Worm (Caenorhabditis elegans) whole organism, mixed stage, embryonic: ENCODE results near the gene F17A2.13.

ENCODE experiments used
- M03D4.4 ChIP-seq: sonication (generic microtip); optimal IDR thresholded peaks from 2 replicates; lab custom pipeline; 2017; ENCODE audit warnings: mild to moderate bottlenecking, missing genetic modification characterization, missing compliant biosample characterization
- bed-3 ChIP-seq: fragments of 200-800 bp; sonication (Bioruptor generic); optimal IDR thresholded peaks from 3 replicates; lab custom pipeline; 2018; ENCODE audit warnings: mild to moderate bottlenecking, missing genetic modification characterization, moderate library complexity, missing compliant biosample characterization
- blmp-1 ChIP-seq: fragments of 150-350 bp; optimal IDR thresholded peaks from 2 replicates; lab custom pipeline; 2014; ENCODE audit warnings: missing biosample characterization, missing genetic modification characterization
- ceh-39 ChIP-seq: fragments of 150-350 bp; optimal IDR thresholded peaks from 2 replicates; lab custom pipeline; 2014; ENCODE audit warnings: missing biosample characterization, missing genetic modification characterization
- ceh-43 ChIP-seq: fragments of 200-800 bp; sonication (Bioruptor generic); optimal IDR thresholded peaks from 2 replicates; lab custom pipeline; 2018; ENCODE audit warnings: mild to moderate bottlenecking, missing genetic modification characterization, moderate library complexity, missing compliant biosample characterization
- ces-1 ChIP-seq: fragments of 150-350 bp; optimal IDR thresholded peaks from 2 replicates; lab custom pipeline; 2014; ENCODE audit warnings: missing biosample characterization, missing genetic modification reagents, missing genetic modification characterization
- cnd-1 ChIP-seq: fragments of 200-800 bp; sonication (Bioruptor generic); optimal IDR thresholded peaks from 2 replicates; lab custom pipeline; 2018; ENCODE audit warnings: mild to moderate bottlenecking, missing genetic modification characterization, missing compliant biosample characterization
- drap-1 ChIP-seq: fragments of 200-800 bp; sonication (Bioruptor generic); optimal IDR thresholded peaks from 3 replicates; lab custom pipeline; 2018; ENCODE audit warnings: mild to moderate bottlenecking, missing genetic modification characterization, missing compliant biosample characterization
- elt-1 ChIP-seq: sonication (generic microtip); optimal IDR thresholded peaks from 2 replicates; lab custom pipeline; 2017; ENCODE audit warnings: missing genetic modification characterization, mild to moderate bottlenecking, missing compliant biosample characterization, antibody characterized with exemption, moderate library complexity, borderline replicate concordance; ENCODE audit not compliant: insufficient read depth
- flh-1 ChIP-seq: fragments of 200-800 bp; sonication (Bioruptor generic); optimal IDR thresholded peaks from 2 replicates; lab custom pipeline; 2018; ENCODE audit warnings: mild to moderate bottlenecking, missing genetic modification characterization, moderate library complexity, missing compliant biosample characterization
- ham-2 ChIP-seq: fragments of 200-800 bp; sonication (Bioruptor generic); optimal IDR thresholded peaks from 2 replicates; lab custom pipeline; 2018; ENCODE audit warnings: mild to moderate bottlenecking, missing genetic modification characterization, missing compliant biosample characterization
- hlh-1 ChIP-seq: fragments of 150-350 bp; optimal IDR thresholded peaks from 2 replicates; lab custom pipeline; 2014; ENCODE audit warnings: missing biosample characterization, missing genetic modification reagents, missing genetic modification characterization
- lin-13 ChIP-seq: fragments of 150-350 bp; optimal IDR thresholded peaks from 2 replicates; lab custom pipeline; 2014; ENCODE audit warnings: missing biosample characterization, missing genetic modification characterization
- lsy-2 ChIP-seq: fragments of 150-350 bp; optimal IDR thresholded peaks from 2 replicates; lab custom pipeline; 2014; ENCODE audit warnings: missing biosample characterization, missing genetic modification characterization
- mab-5 ChIP-seq: fragments of 150-350 bp; optimal IDR thresholded peaks from 2 replicates; lab custom pipeline; 2014; ENCODE audit warnings: missing biosample characterization, missing genetic modification characterization
- mep-1 ChIP-seq: fragments of 150-350 bp; optimal IDR thresholded peaks from 2 replicates; lab custom pipeline; 2017; ENCODE audit warnings: missing biosample characterization, missing genetic modification reagents, missing genetic modification characterization, inconsistent platforms
- mls-2 ChIP-seq: sonication (generic microtip); optimal IDR thresholded peaks from 2 replicates; lab custom pipeline; 2016; ENCODE audit warnings: mild to moderate bottlenecking, missing genetic modification characterization, moderate library complexity, missing compliant biosample characterization
- nhr-237 ChIP-seq: fragments of 150-350 bp; optimal IDR thresholded peaks from 2 replicates; lab custom pipeline; 2014; ENCODE audit warnings: missing biosample characterization, missing genetic modification characterization
- nhr-76 ChIP-seq: sonication (generic microtip); optimal IDR thresholded peaks from 2 replicates; lab custom pipeline; 2017; ENCODE audit warnings: missing biosample characterization, missing genetic modification characterization
- pha-4 ChIP-seq: fragments of 150-350 bp; optimal IDR thresholded peaks from 2 replicates; lab custom pipeline; 2018; ENCODE audit warnings: missing biosample characterization, missing genetic modification reagents, missing genetic modification characterization
- sem-2 ChIP-seq: fragments of 200-800 bp; sonication (Bioruptor generic); optimal IDR thresholded peaks from 2 replicates; lab custom pipeline; 2018; ENCODE audit warnings: mild to moderate bottlenecking, missing genetic modification characterization, missing compliant biosample characterization
- snpc-4 ChIP-seq: fragments of 150-350 bp; optimal IDR thresholded peaks from 2 replicates; lab custom pipeline; 2014; ENCODE audit warnings: missing biosample characterization, missing genetic modification characterization
- sptf-1 ChIP-seq: sonication (generic microtip); optimal IDR thresholded peaks from 2 replicates; lab custom pipeline; 2017; ENCODE audit warnings: mild to moderate bottlenecking, missing genetic modification characterization, moderate library complexity, missing compliant biosample characterization
- tbx-8 ChIP-seq: fragments of 200-800 bp; sonication (Bioruptor generic); optimal IDR thresholded peaks from 2 replicates; lab custom pipeline; 2018; ENCODE audit warnings: mild to moderate bottlenecking, missing genetic modification characterization, moderate library complexity, missing compliant biosample characterization
- unc-120 ChIP-seq: sonication (generic microtip); optimal IDR thresholded peaks from 2 replicates; lab custom pipeline; 2017; ENCODE audit warnings: missing genetic modification characterization, missing compliant biosample characterization; ENCODE audit not compliant: poor library complexity, severe bottlenecking
- unc-39 ChIP-seq: fragments of 150-350 bp; optimal IDR thresholded peaks from 2 replicates; lab custom pipeline; 2014; ENCODE audit warnings: missing biosample characterization, missing genetic modification characterization
- unc-62 ChIP-seq: fragments of 150-350 bp; optimal IDR thresholded peaks from 2 replicates; lab custom pipeline; 2014; ENCODE audit warnings: missing biosample characterization, missing genetic modification reagents, missing genetic modification characterization
- zip-8 ChIP-seq: fragments of 150-350 bp; optimal IDR thresholded peaks from 2 replicates; lab custom pipeline; 2014; ENCODE audit warnings: missing biosample characterization, missing genetic modification characterization
- ztf-11 ChIP-seq: fragments of 150-350 bp; optimal IDR thresholded peaks from 2 replicates; lab custom pipeline; 2014; ENCODE audit warnings: missing biosample characterization, missing genetic modification characterization

F17A2.13 gene

DNA sequence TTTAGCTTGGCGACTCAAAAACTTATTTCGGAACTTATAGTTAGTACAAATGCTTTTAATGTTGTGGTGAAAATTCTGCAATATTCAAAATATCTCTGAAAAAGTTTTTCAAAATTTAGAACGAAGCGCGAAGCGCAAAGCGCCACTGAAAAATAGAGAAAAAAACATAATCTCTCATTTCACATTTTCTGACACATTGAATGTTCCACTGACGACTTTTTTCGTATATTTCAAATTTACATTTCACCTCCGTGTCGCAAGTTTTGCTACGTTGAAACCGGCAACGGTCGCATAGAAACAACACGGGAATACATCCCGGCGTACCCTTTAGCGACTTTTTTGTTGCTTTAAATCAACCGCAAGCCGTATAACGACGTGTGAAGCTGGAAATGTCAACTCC is 26.9 kb downstream of the F17A2.13 start, which contains the start of gene F42F12.14:
Gene F42F12.14, plus strand, starts transcription at position 301 of the 400 bp plus-strand sequence.
- no peak for TF ChIP-seq M03D4.4 (tag; lab: Kevin White, UChicago)
- TF ChIP-seq sptf-1 (tag; lab: Kevin White, UChicago) = no peak
- TF ChIP-seq ceh-43 (GFP tag; lab: Kevin White, UChicago) = no peak
- TF ChIP-seq unc-120 (tag; lab: Kevin White, UChicago) = no peak
- TF ChIP-seq sem-2 (GFP tag; lab: Kevin White, UChicago) = no peak
- TF ChIP-seq flh-1 (GFP tag; lab: Kevin White, UChicago) = no peak
- TF ChIP-seq blmp-1 = no peak
- no peak for TF ChIP-seq tbx-8
- no peak for TF ChIP-seq bed-3 (GFP tag; lab: Kevin White, UChicago)
- TF ChIP-seq nhr-237 = no peak

DNA sequence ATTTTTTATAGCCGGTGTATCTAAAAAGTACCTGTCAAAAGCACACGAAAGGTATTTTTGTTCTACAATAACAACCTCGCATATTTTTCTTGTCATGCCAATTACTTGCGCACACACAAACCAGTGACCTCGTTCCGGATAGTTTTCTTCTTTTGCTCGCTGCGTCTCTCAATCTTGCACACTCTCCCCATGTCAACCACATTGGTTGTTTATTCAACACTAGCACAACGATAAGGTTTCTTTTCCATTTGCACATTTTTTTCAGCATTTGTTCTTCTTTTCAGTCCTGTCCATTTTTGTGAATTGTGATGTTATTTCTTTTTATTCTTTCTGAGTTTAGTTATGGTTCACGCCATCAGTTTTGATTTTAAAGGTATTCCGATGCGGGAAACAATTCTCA is 28.8 kb downstream of the F17A2.13 start, which contains the start of gene F42F12.3:
Gene F42F12.3, plus strand, starts transcription at position 372 of the 400 bp plus-strand sequence.
- TF ChIP-seq ces-1 (GFP tag; lab: Kevin White, UChicago) (no peak), unc-62 (GFP tag; lab: Kevin White, UChicago) (no peak), sem-2 (GFP tag; lab: Kevin White, UChicago) (no peak), pha-4 (tag; lab: Kevin White, UChicago) (peak; percentile 3), M03D4.4 (tag; lab: Kevin White, UChicago) (no peak)

DNA sequence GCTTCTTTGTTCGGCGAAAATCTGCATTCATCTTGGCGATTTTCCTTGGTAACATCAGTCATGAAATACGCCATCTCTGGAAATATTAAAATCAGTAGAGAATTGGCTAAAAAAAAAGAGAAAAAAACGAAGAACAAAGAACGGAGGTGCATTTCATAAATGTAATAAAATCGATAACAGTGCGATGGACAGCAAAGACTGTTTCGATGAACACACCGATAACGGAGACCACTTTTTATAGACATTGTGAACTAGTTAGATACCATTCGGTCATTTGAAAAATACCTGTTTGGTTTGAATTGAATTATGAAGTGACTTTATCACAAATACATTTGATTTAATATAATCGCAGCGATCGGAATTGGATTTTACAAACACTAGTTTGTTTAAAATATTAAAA is 31.4 kb downstream of the F17A2.13 start, which contains the start of gene F42F12.4:
Gene F42F12.4, minus strand, starts transcription at position 76 of the 400 bp plus-strand sequence.
- no peak for TF ChIP-seq flh-1 (GFP tag; lab: Kevin White, UChicago)
- no peak for TF ChIP-seq ceh-39 (tag; lab: Kevin White, UChicago)
- no peak for TF ChIP-seq M03D4.4 (tag; lab: Kevin White, UChicago)
- no peak for TF ChIP-seq drap-1 (GFP tag; lab: Kevin White, UChicago)
- TF ChIP-seq nhr-76 = no peak
- no peak for TF ChIP-seq pha-4 (tag; lab: Kevin White, UChicago)
- TF ChIP-seq mls-2 = no peak
- TF ChIP-seq hlh-1 (tag; lab: Kevin White, UChicago) = no peak
- no peak for TF ChIP-seq nhr-237
- TF ChIP-seq mep-1 (tag; lab: Kevin White, UChicago) = no peak
- no peak for TF ChIP-seq ceh-43 (GFP tag; lab: Kevin White, UChicago)
- no peak for TF ChIP-seq unc-39 (tag; lab: Kevin White, UChicago)
- TF ChIP-seq zip-8 (tag; lab: Kevin White, UChicago) = no peak
- no peak for TF ChIP-seq ztf-11 (tag; lab: Kevin White, UChicago)
- no peak for TF ChIP-seq tbx-8
- TF ChIP-seq bed-3 (GFP tag; lab: Kevin White, UChicago) = no peak

DNA sequence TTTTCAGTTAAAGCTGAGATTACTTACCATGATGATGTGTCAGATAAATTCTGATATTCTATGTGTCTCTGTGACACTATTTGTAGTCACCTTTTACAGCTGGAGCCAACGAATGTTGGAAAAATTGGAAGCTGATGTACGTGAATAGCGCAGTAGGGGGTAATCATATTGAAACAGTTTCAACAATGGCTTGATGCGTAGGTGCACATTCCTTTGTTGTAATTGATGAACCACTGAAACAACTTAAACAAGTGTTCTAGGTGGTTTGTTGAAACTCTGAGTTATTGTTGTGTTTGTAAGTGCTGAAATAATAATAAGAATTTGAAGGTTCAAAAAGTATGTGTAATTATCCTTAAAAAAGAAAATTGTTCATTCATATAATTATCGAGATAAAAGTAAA is 35.1 kb downstream of the F17A2.13 start, which contains the start of gene nspc-12:
Gene nspc-12, minus strand, starts transcription at position 101 of the 400 bp plus-strand sequence.
- no peak for TF ChIP-seq ztf-11 (tag; lab: Kevin White, UChicago)
- TF ChIP-seq pha-4 (tag; lab: Kevin White, UChicago) = no peak
- TF ChIP-seq tbx-8 = no peak
- TF ChIP-seq, all 35 proteins: peak for 0

DNA sequence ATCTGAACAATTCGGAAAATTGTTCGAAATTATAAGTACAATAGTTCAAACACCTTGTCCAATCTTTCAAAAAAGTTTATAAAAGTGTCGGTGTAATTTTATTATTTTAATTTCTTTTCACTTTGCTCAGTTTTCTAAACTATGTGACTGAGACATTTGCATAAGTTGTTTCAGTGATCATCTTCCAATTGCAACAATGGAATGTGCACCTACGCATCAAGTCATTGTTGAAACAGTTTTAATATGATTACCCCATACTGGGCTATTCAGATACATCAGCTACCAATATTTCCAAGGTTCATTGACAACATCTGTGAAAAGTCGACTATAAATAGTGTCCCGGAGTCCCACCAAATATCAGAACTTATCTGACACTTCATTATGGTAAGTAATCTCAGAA is 35.7 kb downstream of the F17A2.13 start, which contains the start of gene nspc-13:
Gene nspc-13, plus strand, starts transcription at position 301 of the 400 bp plus-strand sequence.
- no peak for TF ChIP-seq zip-8 (tag; lab: Kevin White, UChicago)
- no peak for TF ChIP-seq sem-2 (GFP tag; lab: Kevin White, UChicago)
- no peak for TF ChIP-seq M03D4.4 (tag; lab: Kevin White, UChicago)
- no peak for TF ChIP-seq blmp-1
- TF ChIP-seq mep-1 (tag; lab: Kevin White, UChicago) = no peak
- no peak for TF ChIP-seq lin-13 (tag; lab: Kevin White, UChicago)
- TF ChIP-seq mls-2 = no peak
- TF ChIP-seq nhr-237 = no peak
- TF ChIP-seq elt-1 (tag; lab: Kevin White, UChicago) = no peak
- TF ChIP-seq cnd-1 (tag; lab: Kevin White, UChicago) = no peak
- no peak for TF ChIP-seq tbx-8

DNA sequence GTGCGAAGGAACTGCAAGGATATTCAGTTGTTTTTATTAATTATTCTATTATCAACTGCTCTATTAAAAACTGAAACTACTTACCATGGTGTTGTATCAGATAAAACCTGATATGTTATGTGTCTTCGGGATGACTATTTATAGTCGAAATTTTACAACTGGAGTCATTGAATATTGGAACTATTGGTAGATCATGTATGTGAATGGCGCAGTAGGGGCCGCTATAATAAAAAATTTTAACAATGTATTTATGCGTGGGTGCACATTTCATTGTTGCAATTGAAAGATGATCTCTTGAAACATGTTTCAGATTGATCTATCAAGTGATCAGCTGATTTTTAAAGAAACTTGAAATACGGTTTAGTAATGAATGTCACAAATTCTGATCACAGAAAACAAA is 37.5 kb downstream of the F17A2.13 start, which contains the start of gene nspc-14:
Gene nspc-14, minus strand, starts transcription at position 101 of the 400 bp plus-strand sequence.
- TF ChIP-seq M03D4.4 (tag; lab: Kevin White, UChicago) (no peak), snpc-4 (tag; lab: Kevin White, UChicago) (no peak), ham-2 (GFP tag; lab: Kevin White, UChicago) (no peak), sem-2 (GFP tag; lab: Kevin White, UChicago) (no peak), bed-3 (GFP tag; lab: Kevin White, UChicago) (no peak), mab-5 (tag; lab: Kevin White, UChicago) (no peak), unc-120 (tag; lab: Kevin White, UChicago) (no peak), sptf-1 (tag; lab: Kevin White, UChicago) (no peak), ztf-11 (tag; lab: Kevin White, UChicago) (no peak), lsy-2 (tag; lab: Kevin White, UChicago) (no peak), ceh-39 (tag; lab: Kevin White, UChicago) (no peak)
